Worm (Caenorhabditis elegans) whole organism, mixed stage, embryonic: Measurements from ENCODE around the gene dcs-1.

ENCODE experiments used
- M03D4.4 ChIP-seq: sonication (generic microtip); optimal IDR thresholded peaks from 2 replicates; lab custom pipeline; 2017; ENCODE audit warnings: mild to moderate bottlenecking, missing genetic modification characterization, missing compliant biosample characterization
- bed-3 ChIP-seq: fragments of 200-800 bp; sonication (Bioruptor generic); optimal IDR thresholded peaks from 3 replicates; lab custom pipeline; 2018; ENCODE audit warnings: mild to moderate bottlenecking, missing genetic modification characterization, moderate library complexity, missing compliant biosample characterization
- blmp-1 ChIP-seq: fragments of 150-350 bp; optimal IDR thresholded peaks from 2 replicates; lab custom pipeline; 2014; ENCODE audit warnings: missing biosample characterization, missing genetic modification characterization
- ceh-39 ChIP-seq: fragments of 150-350 bp; optimal IDR thresholded peaks from 2 replicates; lab custom pipeline; 2014; ENCODE audit warnings: missing biosample characterization, missing genetic modification characterization
- ceh-43 ChIP-seq: fragments of 200-800 bp; sonication (Bioruptor generic); optimal IDR thresholded peaks from 2 replicates; lab custom pipeline; 2018; ENCODE audit warnings: mild to moderate bottlenecking, missing genetic modification characterization, moderate library complexity, missing compliant biosample characterization
- ceh-83 ChIP-seq: fragments of 200-800 bp; sonication (Bioruptor generic); optimal IDR thresholded peaks from 2 replicates; lab custom pipeline; 2018; ENCODE audit warnings: mild to moderate bottlenecking, missing genetic modification characterization, missing compliant biosample characterization
- ces-1 ChIP-seq: fragments of 150-350 bp; optimal IDR thresholded peaks from 2 replicates; lab custom pipeline; 2014; ENCODE audit warnings: missing biosample characterization, missing genetic modification reagents, missing genetic modification characterization
- cnd-1 ChIP-seq: fragments of 200-800 bp; sonication (Bioruptor generic); optimal IDR thresholded peaks from 2 replicates; lab custom pipeline; 2018; ENCODE audit warnings: mild to moderate bottlenecking, missing genetic modification characterization, missing compliant biosample characterization
- drap-1 ChIP-seq: fragments of 200-800 bp; sonication (Bioruptor generic); optimal IDR thresholded peaks from 3 replicates; lab custom pipeline; 2018; ENCODE audit warnings: mild to moderate bottlenecking, missing genetic modification characterization, missing compliant biosample characterization
- elt-1 ChIP-seq: sonication (generic microtip); optimal IDR thresholded peaks from 2 replicates; lab custom pipeline; 2017; ENCODE audit warnings: missing genetic modification characterization, mild to moderate bottlenecking, missing compliant biosample characterization, antibody characterized with exemption, moderate library complexity, borderline replicate concordance; ENCODE audit not compliant: insufficient read depth
- elt-3 ChIP-seq: fragments of 150-350 bp; optimal IDR thresholded peaks from 2 replicates; lab custom pipeline; 2014; ENCODE audit warnings: missing biosample characterization, missing genetic modification characterization
- flh-1 ChIP-seq: fragments of 200-800 bp; sonication (Bioruptor generic); optimal IDR thresholded peaks from 2 replicates; lab custom pipeline; 2018; ENCODE audit warnings: mild to moderate bottlenecking, missing genetic modification characterization, moderate library complexity, missing compliant biosample characterization
- ham-2 ChIP-seq: fragments of 200-800 bp; sonication (Bioruptor generic); optimal IDR thresholded peaks from 2 replicates; lab custom pipeline; 2018; ENCODE audit warnings: mild to moderate bottlenecking, missing genetic modification characterization, missing compliant biosample characterization
- hlh-1 ChIP-seq: fragments of 150-350 bp; optimal IDR thresholded peaks from 2 replicates; lab custom pipeline; 2014; ENCODE audit warnings: missing biosample characterization, missing genetic modification reagents, missing genetic modification characterization
- lin-13 ChIP-seq: fragments of 150-350 bp; optimal IDR thresholded peaks from 2 replicates; lab custom pipeline; 2014; ENCODE audit warnings: missing biosample characterization, missing genetic modification characterization
- lin-32 ChIP-seq: fragments of 200-800 bp; sonication (Bioruptor generic); optimal IDR thresholded peaks from 2 replicates; lab custom pipeline; 2018; ENCODE audit warnings: mild to moderate bottlenecking, missing genetic modification characterization, missing compliant biosample characterization
- mab-5 ChIP-seq: fragments of 150-350 bp; optimal IDR thresholded peaks from 2 replicates; lab custom pipeline; 2014; ENCODE audit warnings: missing biosample characterization, missing genetic modification characterization
- mep-1 ChIP-seq: fragments of 150-350 bp; optimal IDR thresholded peaks from 2 replicates; lab custom pipeline; 2017; ENCODE audit warnings: missing biosample characterization, missing genetic modification reagents, missing genetic modification characterization, inconsistent platforms
- mls-2 ChIP-seq: sonication (generic microtip); optimal IDR thresholded peaks from 2 replicates; lab custom pipeline; 2016; ENCODE audit warnings: mild to moderate bottlenecking, missing genetic modification characterization, moderate library complexity, missing compliant biosample characterization
- nhr-12 ChIP-seq: fragments of 150-350 bp; optimal IDR thresholded peaks from 2 replicates; lab custom pipeline; 2014; ENCODE audit warnings: missing biosample characterization, missing genetic modification characterization
- nhr-2 ChIP-seq: fragments of 150-350 bp; optimal IDR thresholded peaks from 2 replicates; lab custom pipeline; 2014; ENCODE audit warnings: missing biosample characterization, missing genetic modification characterization
- nhr-237 ChIP-seq: fragments of 150-350 bp; optimal IDR thresholded peaks from 2 replicates; lab custom pipeline; 2014; ENCODE audit warnings: missing biosample characterization, missing genetic modification characterization
- nhr-76 ChIP-seq: sonication (generic microtip); optimal IDR thresholded peaks from 2 replicates; lab custom pipeline; 2017; ENCODE audit warnings: missing biosample characterization, missing genetic modification characterization
- pha-4 ChIP-seq: fragments of 150-350 bp; optimal IDR thresholded peaks from 2 replicates; lab custom pipeline; 2018; ENCODE audit warnings: missing biosample characterization, missing genetic modification reagents, missing genetic modification characterization
- snpc-4 ChIP-seq: fragments of 150-350 bp; optimal IDR thresholded peaks from 2 replicates; lab custom pipeline; 2014; ENCODE audit warnings: missing biosample characterization, missing genetic modification characterization
- sptf-1 ChIP-seq: sonication (generic microtip); optimal IDR thresholded peaks from 2 replicates; lab custom pipeline; 2017; ENCODE audit warnings: mild to moderate bottlenecking, missing genetic modification characterization, moderate library complexity, missing compliant biosample characterization
- tbx-8 ChIP-seq: fragments of 200-800 bp; sonication (Bioruptor generic); optimal IDR thresholded peaks from 2 replicates; lab custom pipeline; 2018; ENCODE audit warnings: mild to moderate bottlenecking, missing genetic modification characterization, moderate library complexity, missing compliant biosample characterization
- unc-120 ChIP-seq: sonication (generic microtip); optimal IDR thresholded peaks from 2 replicates; lab custom pipeline; 2017; ENCODE audit warnings: missing genetic modification characterization, missing compliant biosample characterization; ENCODE audit not compliant: poor library complexity, severe bottlenecking
- unc-39 ChIP-seq: fragments of 150-350 bp; optimal IDR thresholded peaks from 2 replicates; lab custom pipeline; 2014; ENCODE audit warnings: missing biosample characterization, missing genetic modification characterization
- unc-62 ChIP-seq: fragments of 150-350 bp; optimal IDR thresholded peaks from 2 replicates; lab custom pipeline; 2014; ENCODE audit warnings: missing biosample characterization, missing genetic modification reagents, missing genetic modification characterization
- zip-8 ChIP-seq: fragments of 150-350 bp; optimal IDR thresholded peaks from 2 replicates; lab custom pipeline; 2014; ENCODE audit warnings: missing biosample characterization, missing genetic modification characterization
- ztf-11 ChIP-seq: fragments of 150-350 bp; optimal IDR thresholded peaks from 2 replicates; lab custom pipeline; 2014; ENCODE audit warnings: missing biosample characterization, missing genetic modification characterization

The dcs-1 gene

ce11 chrV:20119770-20120169, 29.2 kb upstream of the dcs-1 start:
- TF ChIP-seq tbx-8 (GFP tag; lab: Kevin White, UChicago) (no peak), lin-13 (tag; lab: Kevin White, UChicago) (no peak), pha-4 (no peak), M03D4.4 (tag; lab: Kevin White, UChicago) (no peak), mab-5 (tag; lab: Kevin White, UChicago) (no peak), mep-1 (tag; lab: Kevin White, UChicago) (no peak), nhr-12 (tag; lab: Kevin White, UChicago) (no peak), drap-1 (no peak), ceh-43 (GFP tag; lab: Kevin White, UChicago) (no peak), nhr-76 (tag; lab: Kevin White, UChicago) (no peak), sptf-1 (no peak), ceh-83 (GFP tag; lab: Kevin White, UChicago) (no peak), unc-120 (no peak), elt-1 (tag; lab: Kevin White, UChicago) (no peak), ceh-39 (tag; lab: Kevin White, UChicago) (no peak), mls-2 (no peak), elt-3 (tag; lab: Kevin White, UChicago) (no peak), bed-3 (GFP tag; lab: Kevin White, UChicago) (no peak), unc-39 (tag; lab: Kevin White, UChicago) (no peak)

- TF ChIP-seq nhr-12 (tag; lab: Kevin White, UChicago) (no peak), mls-2 (no peak), sptf-1 (no peak), ham-2 (GFP tag; lab: Kevin White, UChicago) (no peak), drap-1 (no peak), snpc-4 (tag; lab: Kevin White, UChicago) (no peak), unc-120 (no peak), lin-13 (tag; lab: Kevin White, UChicago) (no peak), ces-1 (no peak), zip-8 (tag; lab: Kevin White, UChicago) (no peak), unc-62 (GFP tag; lab: Kevin White, UChicago) (no peak)
Measured at ce11 chrV:20105210-20105793, 14.8 kb upstream of the dcs-1 start.

DNA sequence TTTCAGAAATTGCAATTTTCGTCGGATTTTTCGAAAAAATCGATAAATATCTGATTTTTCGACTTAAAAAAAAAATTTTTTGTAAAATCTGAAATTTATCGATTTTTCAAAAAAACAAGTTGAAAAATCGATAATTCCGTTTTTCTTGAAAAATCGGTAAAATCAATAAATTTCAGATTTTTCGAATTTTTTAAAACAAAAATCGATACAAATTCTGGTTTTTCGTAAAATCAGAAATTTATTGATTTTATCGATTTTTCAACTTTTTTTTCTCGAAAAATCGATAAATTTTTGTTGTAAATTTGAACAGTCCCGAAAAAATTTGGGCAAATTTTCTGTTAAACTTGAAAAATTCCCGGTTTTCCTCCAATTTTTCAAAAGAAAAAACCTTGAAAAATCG, 13.9 kb upstream of the dcs-1 start:
- TF ChIP-seq ham-2 (GFP tag; lab: Kevin White, UChicago), result no peak
- no peak for TF ChIP-seq mab-5 (tag; lab: Kevin White, UChicago)
- TF ChIP-seq nhr-76 (tag; lab: Kevin White, UChicago), result no peak
- TF ChIP-seq nhr-2 (tag; lab: Kevin White, UChicago), result no peak
- no peak for TF ChIP-seq unc-120
- TF ChIP-seq blmp-1 (tag; lab: Kevin White, UChicago), result no peak
- no peak for TF ChIP-seq M03D4.4 (tag; lab: Kevin White, UChicago)
- no peak for TF ChIP-seq lin-13 (tag; lab: Kevin White, UChicago)
- no peak for TF ChIP-seq ces-1
- TF ChIP-seq ceh-39 (tag; lab: Kevin White, UChicago), result no peak
- TF ChIP-seq, all 35 proteins: peak for 0

DNA sequence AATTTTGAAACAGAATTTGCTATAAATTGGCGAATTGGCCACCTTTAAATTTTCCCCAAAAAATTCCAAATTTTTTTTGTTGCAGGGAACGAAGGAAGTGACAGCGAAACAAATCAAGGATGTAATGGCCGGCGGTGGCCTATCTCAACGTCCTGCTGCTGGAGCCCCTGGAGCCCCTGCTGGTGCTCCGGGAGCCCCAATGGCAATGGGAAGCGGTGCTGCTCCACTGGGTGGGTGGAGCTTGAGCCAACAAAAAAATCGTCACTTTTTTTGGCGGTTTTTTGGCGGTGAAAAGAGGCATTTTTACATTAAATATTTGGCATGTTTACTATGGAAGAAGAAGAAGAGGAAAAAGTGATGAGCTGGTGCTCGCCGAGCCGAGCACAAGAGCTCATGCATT, 6.6 kb upstream of the dcs-1 start:
- TF ChIP-seq nhr-76 (tag; lab: Kevin White, UChicago) (no peak), zip-8 (tag; lab: Kevin White, UChicago) (no peak), nhr-237 (tag; lab: Kevin White, UChicago) (no peak), hlh-1 (tag; lab: Kevin White, UChicago) (no peak), pha-4 (no peak), flh-1 (GFP tag; lab: Kevin White, UChicago) (no peak), snpc-4 (tag; lab: Kevin White, UChicago) (no peak), mab-5 (tag; lab: Kevin White, UChicago) (no peak), ztf-11 (tag; lab: Kevin White, UChicago) (no peak), bed-3 (GFP tag; lab: Kevin White, UChicago) (no peak), nhr-12 (tag; lab: Kevin White, UChicago) (no peak), ceh-43 (GFP tag; lab: Kevin White, UChicago) (no peak), M03D4.4 (tag; lab: Kevin White, UChicago) (no peak), mls-2 (no peak), unc-120 (no peak)

DNA sequence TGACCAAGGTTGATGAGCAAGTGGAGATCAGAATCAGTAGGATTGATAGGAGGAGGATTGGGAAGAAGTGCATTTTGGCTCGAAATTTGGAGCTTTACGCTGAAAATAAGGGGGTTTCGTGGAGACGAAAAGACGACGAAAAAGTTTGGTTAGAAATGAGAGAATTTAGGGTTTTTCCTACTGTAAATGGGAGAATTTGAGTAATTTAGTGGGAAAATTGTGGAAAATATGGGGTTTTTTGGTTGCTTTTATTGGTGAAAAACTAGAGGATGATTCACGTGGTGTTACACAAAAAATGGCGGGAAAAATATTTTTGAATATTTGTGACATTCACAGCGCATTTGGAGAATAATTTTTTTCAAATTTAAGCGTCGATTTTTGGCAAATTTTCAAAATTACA, 4.4 kb upstream of the dcs-1 start, which contains the start of gene nlp-69:
Gene nlp-69 (minus strand): TSS at position 101 of the 400 bp plus-strand sequence.
- no peak for TF ChIP-seq nhr-76 (tag; lab: Kevin White, UChicago)
- TF ChIP-seq unc-120, result no peak
- no peak for TF ChIP-seq lin-13 (tag; lab: Kevin White, UChicago)
- no peak for TF ChIP-seq drap-1
- no peak for TF ChIP-seq ztf-11 (tag; lab: Kevin White, UChicago)
- TF ChIP-seq mab-5 (tag; lab: Kevin White, UChicago), result no peak
- no peak for TF ChIP-seq cnd-1 (tag; lab: Kevin White, UChicago)
- TF ChIP-seq bed-3 (GFP tag; lab: Kevin White, UChicago), result no peak
- no peak for TF ChIP-seq hlh-1 (tag; lab: Kevin White, UChicago)
- TF ChIP-seq unc-39 (tag; lab: Kevin White, UChicago), result no peak
- no peak for TF ChIP-seq blmp-1 (tag; lab: Kevin White, UChicago)
- no peak for TF ChIP-seq lin-32
- no peak for TF ChIP-seq sptf-1
